Fruit fly (Drosophila melanogaster) whole organism, wandering third instar larva: ENCODE results near the gene Sec61alpha.

ENCODE experiments used
- Abd-B ChIP-seq: fragments of >200 bp; optimal IDR thresholded peaks from 2 replicates; lab custom pipeline; 2017; ENCODE audit warnings: missing biosample characterization, missing genetic modification characterization
- CG32264 ChIP-seq: fragments of 200-800 bp; sonication (Bioruptor generic); optimal IDR thresholded peaks from 2 replicates; lab custom pipeline; 2016; ENCODE audit warnings: missing biosample characterization, missing genetic modification characterization
- CG9705 ChIP-seq: fragments of 200-800 bp; sonication (Bioruptor generic); optimal IDR thresholded peaks from 2 replicates; lab custom pipeline; 2018; ENCODE audit warnings: missing biosample characterization, mild to moderate bottlenecking, missing genetic modification characterization
- CrebA ChIP-seq: fragments of 200-800 bp; sonication (Bioruptor generic); optimal IDR thresholded peaks from 2 replicates; lab custom pipeline; 2016; ENCODE audit warnings: missing biosample characterization, mild to moderate bottlenecking, missing genetic modification characterization, borderline replicate concordance
- Dfd ChIP-seq: fragments of >200 bp; optimal IDR thresholded peaks from 2 replicates; lab custom pipeline; 2017; ENCODE audit warnings: missing biosample characterization, missing genetic modification characterization
- Dif ChIP-seq: fragments of 200-275, 200-300 bp; sonication (Bioruptor generic); optimal IDR thresholded peaks from 2 replicates; lab custom pipeline; 2018; ENCODE audit warnings: missing biosample characterization, missing genetic modification characterization; ENCODE audit not compliant: partially characterized antibody
- GATAd ChIP-seq: sonication (Bioruptor generic); optimal IDR thresholded peaks from 2 replicates; lab custom pipeline; 2016; ENCODE audit warnings: missing biosample characterization, missing genetic modification characterization
- HLH106 ChIP-seq: fragments of 200-800 bp; optimal IDR thresholded peaks from 3 replicates; lab custom pipeline; 2019; ENCODE audit warnings: missing biosample characterization, mild to moderate bottlenecking, missing genetic modification characterization, moderate library complexity
- Hnf4 ChIP-seq: fragments of 200-800 bp; sonication (Bioruptor generic); optimal IDR thresholded peaks from 2 replicates; lab custom pipeline; 2016; ENCODE audit warnings: missing biosample characterization, mild to moderate bottlenecking, missing genetic modification characterization
- Hr78 ChIP-seq: fragments of >200 bp; optimal IDR thresholded peaks from 2 replicates; lab custom pipeline; 2017; ENCODE audit warnings: missing biosample characterization, missing genetic modification characterization
- Hr83 ChIP-seq: fragments of 200-300 bp; sonication (Bioruptor generic); optimal IDR thresholded peaks from 2 replicates; lab custom pipeline; 2016; ENCODE audit warnings: missing biosample characterization, mild to moderate bottlenecking, missing genetic modification characterization, moderate library complexity; ENCODE audit not compliant: poor library complexity, severe bottlenecking
- Jra ChIP-seq: sonication (Bioruptor generic); optimal IDR thresholded peaks from 2 replicates; lab custom pipeline; 2016; ENCODE audit warnings: missing biosample characterization, missing genetic modification characterization
- Mio ChIP-seq: sonication (Bioruptor generic); optimal IDR thresholded peaks from 2 replicates; lab custom pipeline; 2016; ENCODE audit warnings: missing biosample characterization, missing genetic modification characterization
- Myc ChIP-seq: fragments of >200 bp; optimal IDR thresholded peaks from 2 replicates; lab custom pipeline; 2017
- N ChIP-seq: fragments of >200 bp; optimal IDR thresholded peaks from 2 replicates; lab custom pipeline; 2018; ENCODE audit warnings: missing biosample characterization, missing external identifiers, missing genetic modification characterization
- OdsH ChIP-seq: fragments of 200-800 bp; sonication (Bioruptor generic); optimal IDR thresholded peaks from 2 replicates; lab custom pipeline; 2016; ENCODE audit warnings: missing biosample characterization, mild to moderate bottlenecking, missing genetic modification characterization
- Rel ChIP-seq, 2 experiments: fragments of 200-800 bp; sonication (Bioruptor generic) in 1 of 2; optimal IDR thresholded peaks; 2 replicates in 1 of 2; 3 replicates in 1 of 2; lab custom pipeline; 2016 to 2019; ENCODE audit warnings: mild to moderate bottlenecking in 2 of 2, missing biosample characterization in 2 of 2, missing genetic modification characterization in 2 of 2, moderate library complexity in 1 of 2
- Sp1 ChIP-seq: fragments of 200-800 bp; sonication (Bioruptor generic); optimal IDR thresholded peaks from 3 replicates; lab custom pipeline; 2019; ENCODE audit warnings: missing biosample characterization, mild to moderate bottlenecking, missing genetic modification characterization, moderate library complexity
- Vsx2 ChIP-seq: fragments of 200-300, 225-300 bp; sonication (Bioruptor generic); optimal IDR thresholded peaks from 2 replicates; lab custom pipeline; 2018; ENCODE audit warnings: missing biosample characterization, missing genetic modification characterization; ENCODE audit not compliant: partially characterized antibody
- br ChIP-seq: fragments of 200-800 bp; sonication (Bioruptor generic); optimal IDR thresholded peaks from 2 replicates; lab custom pipeline; 2016; ENCODE audit warnings: missing biosample characterization, missing genetic modification characterization
- brk ChIP-seq: fragments of 200-800 bp; sonication (Bioruptor generic); optimal IDR thresholded peaks from 2 replicates; lab custom pipeline; 2016; ENCODE audit warnings: missing biosample characterization, mild to moderate bottlenecking, missing genetic modification characterization
- dl ChIP-seq, 2 experiments: fragments of 175-275, 200-275 bp in 1 of 2; fragments of 200-275 bp in 1 of 2; sonication (Bioruptor generic); optimal IDR thresholded peaks; lab custom pipeline; 2018; ENCODE audit warnings: mild to moderate bottlenecking in 2 of 2, missing biosample characterization in 2 of 2, missing genetic modification characterization in 2 of 2, moderate library complexity in 2 of 2; ENCODE audit not compliant: partially characterized antibody in 2 of 2, insufficient read depth in 1 of 2
- dmrt93B ChIP-seq: fragments of 200-800 bp; sonication (Bioruptor generic); optimal IDR thresholded peaks from 2 replicates; lab custom pipeline; 2018; ENCODE audit warnings: missing biosample characterization, mild to moderate bottlenecking, missing genetic modification characterization
- dsf ChIP-seq: sonication (Bioruptor generic); optimal IDR thresholded peaks from 2 replicates; lab custom pipeline; 2016; ENCODE audit warnings: missing biosample characterization, missing genetic modification characterization, borderline replicate concordance
- ey ChIP-seq: fragments of 200-800 bp; sonication (Bioruptor generic); optimal IDR thresholded peaks from 2 replicates; lab custom pipeline; 2016; ENCODE audit warnings: missing biosample characterization, missing genetic modification characterization
- foxo ChIP-seq, 2 experiments: fragments of 200-800 bp; sonication (Bioruptor generic); optimal IDR thresholded peaks; 2 replicates in 1 of 2; 3 replicates in 1 of 2; lab custom pipeline; 2016 to 2017; ENCODE audit warnings: missing biosample characterization in 2 of 2, missing genetic modification characterization in 2 of 2
- fru ChIP-seq: fragments of 200-800 bp; sonication (Bioruptor generic); optimal IDR thresholded peaks from 3 replicates; lab custom pipeline; 2016; ENCODE audit warnings: missing biosample characterization, mild to moderate bottlenecking, missing genetic modification characterization
- h ChIP-seq: fragments of 200-800 bp; sonication (Bioruptor generic); optimal IDR thresholded peaks from 3 replicates; lab custom pipeline; 2016; ENCODE audit warnings: missing biosample characterization, mild to moderate bottlenecking, missing genetic modification characterization
- jim ChIP-seq: fragments of 175-275, 200-325 bp; sonication (Bioruptor generic); optimal IDR thresholded peaks from 2 replicates; lab custom pipeline; 2016; ENCODE audit warnings: missing biosample characterization, mild to moderate bottlenecking, missing genetic modification characterization
- lola ChIP-seq: fragments of >200 bp; optimal IDR thresholded peaks from 2 replicates; lab custom pipeline; 2017; ENCODE audit warnings: missing biosample characterization, missing genetic modification characterization
- pan ChIP-seq: fragments of >200 bp; optimal IDR thresholded peaks from 2 replicates; lab custom pipeline; 2017
- psq ChIP-seq: fragments of 200-800 bp; sonication (Bioruptor generic); optimal IDR thresholded peaks from 3 replicates; lab custom pipeline; 2017; ENCODE audit warnings: missing biosample characterization, mild to moderate bottlenecking, missing genetic modification characterization, moderate library complexity
- rgr ChIP-seq: fragments of 200-800 bp; sonication (Bioruptor generic); optimal IDR thresholded peaks from 3 replicates; lab custom pipeline; 2016; ENCODE audit warnings: missing biosample characterization, mild to moderate bottlenecking, missing genetic modification characterization
- sage ChIP-seq: fragments of 200-800 bp; sonication (Bioruptor generic); optimal IDR thresholded peaks from 2 replicates; lab custom pipeline; 2016; ENCODE audit warnings: missing biosample characterization, mild to moderate bottlenecking, missing genetic modification characterization
- sv ChIP-seq: fragments of 200-800 bp; sonication (Bioruptor generic); optimal IDR thresholded peaks from 3 replicates; lab custom pipeline; 2016; ENCODE audit warnings: missing biosample characterization, missing genetic modification characterization
- tai ChIP-seq: sonication (Bioruptor generic); optimal IDR thresholded peaks from 2 replicates; lab custom pipeline; 2016; ENCODE audit warnings: missing biosample characterization, missing genetic modification characterization
- usp ChIP-seq: fragments of >200 bp; optimal IDR thresholded peaks from 2 replicates; lab custom pipeline; 2017; ENCODE audit warnings: missing biosample characterization, missing genetic modification characterization
- woc ChIP-seq: sonication (Bioruptor generic); optimal IDR thresholded peaks from 2 replicates; lab custom pipeline; 2016; ENCODE audit warnings: missing biosample characterization, mild to moderate bottlenecking, missing genetic modification characterization

The Sec61alpha gene

dm6 chr2L:6480212-6480994 is at the start of gene Sec61alpha, which contains the start of gene Daxx:
Gene Sec61alpha (minus strand): TSS chr2L:6480575.
Gene Daxx (plus strand): TSS chr2L:6480929.
- peak; percentile 97 for TF ChIP-seq CrebA (GFP tag; lab: Kevin White, UChicago)
- TF ChIP-seq Myc: peak; percentile 58
- no peak for TF ChIP-seq N (GFP tag; lab: Kevin White, UChicago)
- TF ChIP-seq psq: peak; percentile 69
- TF ChIP-seq pan: no peak
- TF ChIP-seq tai (GFP tag; lab: Kevin White, UChicago): no peak
- TF ChIP-seq jim: peak; percentile 76
- peak; percentile 79 for TF ChIP-seq br (GFP tag; lab: Kevin White, UChicago)
- peak; percentile 83 for TF ChIP-seq HLH106
- TF ChIP-seq OdsH (GFP tag; lab: Kevin White, UChicago): peak; percentile 78
- no peak for TF ChIP-seq Dif (GFP tag; lab: Kevin White, UChicago)
- TF ChIP-seq Vsx2 (GFP tag; lab: Kevin White, UChicago): no peak
- TF ChIP-seq Hnf4 (GFP tag; lab: Kevin White, UChicago): peak; percentile 90
- peak; percentile 69 for TF ChIP-seq CG32264 (GFP tag; lab: Kevin White, UChicago)
- peak; percentile 65 for TF ChIP-seq Mio
- no peak for TF ChIP-seq Hr78
- peak; percentile 98 for TF ChIP-seq Hr83
- TF ChIP-seq Jra (GFP tag; lab: Kevin White, UChicago): peak; percentile 91
- TF ChIP-seq GATAd (GFP tag; lab: Kevin White, UChicago): peak; percentile 59
- TF ChIP-seq dl (GFP tag; optimal IDR thresholded peaks at IDR 0.05; lab: Kevin White, UChicago; ENCODE audit: insufficient read depth in 1 of 2, partially characterized antibody in 2 of 2): no peak
- no peak for TF ChIP-seq lola (GFP tag; lab: Kevin White, UChicago)
- no peak for TF ChIP-seq Abd-B (GFP tag; lab: Kevin White, UChicago)
- TF ChIP-seq rgr: peak; percentile 78
- no peak for TF ChIP-seq Dfd (GFP tag; lab: Kevin White, UChicago)
- no peak for TF ChIP-seq usp (GFP tag; lab: Kevin White, UChicago)
- TF ChIP-seq Rel (GFP tag; optimal IDR thresholded peaks at IDR 0.05; lab: Kevin White, UChicago): no peak
- TF ChIP-seq Rel (tag; optimal IDR thresholded peaks at IDR 0.05; lab: Kevin White, UChicago): peak; percentile 52
- peak; percentile 85 for TF ChIP-seq h (GFP tag; lab: Kevin White, UChicago)
- no peak for TF ChIP-seq brk (GFP tag; lab: Kevin White, UChicago)
- TF ChIP-seq CG9705 (GFP tag; lab: Kevin White, UChicago): peak; percentile 61
- no peak for TF ChIP-seq dmrt93B (GFP tag; lab: Kevin White, UChicago)
- peak; percentile 89 for TF ChIP-seq woc (GFP tag; lab: Kevin White, UChicago)
- peak; percentile 84 for TF ChIP-seq sv (GFP tag; lab: Kevin White, UChicago)
- peak; percentile 30 to 86 for TF ChIP-seq foxo (GFP tag; optimal IDR thresholded peaks at IDR 0.05; lab: Kevin White, UChicago)
- peak; percentile 85 for TF ChIP-seq dsf (GFP tag; lab: Kevin White, UChicago)
- peak; percentile 89 for TF ChIP-seq ey
- peak; percentile 72 for TF ChIP-seq Sp1 (GFP tag; lab: Kevin White, UChicago)
- TF ChIP-seq fru (GFP tag; lab: Kevin White, UChicago): peak; percentile 77

DNA sequence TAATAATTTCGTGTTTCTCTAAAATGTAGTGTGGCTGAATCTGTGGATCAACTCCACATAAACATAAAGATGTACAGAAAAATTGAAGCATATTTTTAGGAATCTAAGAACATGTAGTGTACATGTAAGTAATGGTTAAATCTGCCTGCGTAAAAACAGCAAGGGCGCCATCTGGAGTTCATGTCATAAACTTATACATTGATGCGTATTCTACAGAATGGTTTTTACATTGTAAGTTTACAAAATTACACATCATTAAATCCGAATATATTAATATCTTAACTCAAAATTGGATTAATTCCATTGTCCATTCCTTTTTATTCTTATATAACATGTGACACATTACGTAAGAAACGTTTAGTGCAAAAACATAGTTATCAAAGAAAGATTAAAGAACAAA is 46.6 kb upstream of the Sec61alpha start:
- TF ChIP-seq Myc: peak; percentile 64
- peak; percentile 11 for TF ChIP-seq h (GFP tag; lab: Kevin White, UChicago)
- peak; percentile 16 for TF ChIP-seq Hr83
- no peak for TF ChIP-seq OdsH (GFP tag; lab: Kevin White, UChicago)

DNA sequence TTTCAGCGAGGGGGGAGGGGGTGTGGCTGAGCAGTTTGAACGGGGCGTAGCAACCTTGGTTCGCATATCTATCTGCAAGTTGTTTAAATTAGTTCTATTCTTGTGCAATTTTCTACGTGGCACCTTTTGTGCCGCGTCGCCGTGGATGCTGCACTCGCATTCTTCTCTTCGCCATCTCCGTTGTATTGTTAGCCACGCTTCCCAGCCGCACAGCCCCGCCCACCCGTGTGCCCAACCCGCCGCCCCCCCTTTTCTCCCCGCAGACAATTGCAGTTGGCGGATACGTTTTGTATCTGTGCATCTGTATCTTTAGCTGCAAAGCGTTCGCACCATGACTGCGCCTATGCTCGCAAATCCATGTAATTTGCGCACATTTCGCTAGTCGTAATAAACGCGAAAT is 33.6 kb upstream of the Sec61alpha start:
- TF ChIP-seq fru (GFP tag; lab: Kevin White, UChicago) (no peak), brk (GFP tag; lab: Kevin White, UChicago) (no peak), Vsx2 (GFP tag; lab: Kevin White, UChicago) (no peak), OdsH (GFP tag; lab: Kevin White, UChicago) (no peak), Jra (GFP tag; lab: Kevin White, UChicago) (no peak), dmrt93B (GFP tag; lab: Kevin White, UChicago) (no peak), Rel (GFP tag; optimal IDR thresholded peaks at IDR 0.05; lab: Kevin White, UChicago) (no peak), Rel (tag; optimal IDR thresholded peaks at IDR 0.05; lab: Kevin White, UChicago) (no peak), Dfd (GFP tag; lab: Kevin White, UChicago) (no peak), psq (no peak), Hr83 (no peak), sv (GFP tag; lab: Kevin White, UChicago) (no peak), Myc (no peak), woc (GFP tag; lab: Kevin White, UChicago) (no peak), CG9705 (GFP tag; lab: Kevin White, UChicago) (no peak), Mio (no peak), pan (no peak), sage (GFP tag; lab: Kevin White, UChicago) (no peak), tai (GFP tag; lab: Kevin White, UChicago) (no peak)
